Fruit fly (Drosophila melanogaster): ENCODE results near the gene CG33340.
A peak's percentile ranks its signal among the peaks of the same experiment; 100 is the strongest.

CG33340 gene

dm6 chr3R:24318217-24319082, 44.5 kb upstream of the CG33340 start, which contains the start of the genes Nab2 and BRWD3 (continued):
- TF ChIP-seq lov (optimal IDR thresholded peaks at IDR 0.05): no peak
- TF ChIP-seq lov (GFP tag; IDR thresholded peaks at IDR 0.05): 0 out of 3 replicates have a peak, but pooled peaks have one; percentile 17
- TF ChIP-seq maf-S (GFP tag; optimal IDR thresholded peaks at IDR 0.05): no peak
- TF ChIP-seq CG32532 (GFP tag; IDR thresholded peaks at IDR 0.05): peak; percentile 49; the same call in 1 of the 2 replicates
- TF ChIP-seq CG6175 (GFP tag; IDR thresholded peaks at IDR 0.05): no peak
- no peak for TF ChIP-seq abd-A (tag; optimal IDR thresholded peaks at IDR 0.05)
- no peak for TF ChIP-seq corto (GFP tag; optimal IDR thresholded peaks at IDR 0.05)
- no peak for TF ChIP-seq CG7928 (GFP tag; optimal IDR thresholded peaks at IDR 0.05)
- TF ChIP-seq chm (GFP tag; IDR thresholded peaks at IDR 0.05): no peak
- TF ChIP-seq exex (tag; optimal IDR thresholded peaks at IDR 0.05): no peak
- no peak for TF ChIP-seq rib (GFP tag; IDR thresholded peaks at IDR 0.05)
- peak in 1 of 3 experiments; percentile 67 for TF ChIP-seq lola (GFP tag; optimal IDR thresholded peaks at IDR 0.05)
- TF ChIP-seq pum (GFP tag; optimal IDR thresholded peaks at IDR 0.05): no peak
- peak; percentile 58 for TF ChIP-seq CG30020 (tag; optimal IDR thresholded peaks at IDR 0.05)
- TF ChIP-seq ash1 (GFP tag; optimal IDR thresholded peaks at IDR 0.05): no peak
- no peak for TF ChIP-seq sima (GFP tag; optimal IDR thresholded peaks at IDR 0.05)
- no peak for TF ChIP-seq Vsx1 (GFP tag; optimal IDR thresholded peaks at IDR 0.05)
- no peak for TF ChIP-seq CG18011 (GFP tag; optimal IDR thresholded peaks at IDR 0.05)
- TF ChIP-seq CTCF (GFP tag; optimal IDR thresholded peaks at IDR 0.05): no peak
- TF ChIP-seq ci (GFP tag; IDR thresholded peaks at IDR 0.05): peak; percentile 55; the same call in 1 of the 3 replicates
- TF ChIP-seq CG15601 (tag; optimal IDR thresholded peaks at IDR 0.05): no peak
- no peak for TF ChIP-seq pros (GFP tag; optimal IDR thresholded peaks at IDR 0.05)
- peak; percentile 82 for TF ChIP-seq Dref (GFP tag; IDR thresholded peaks at IDR 0.05)
- no peak for TF ChIP-seq yki (optimal IDR thresholded peaks at IDR 0.05)
- TF ChIP-seq CG1233 (GFP tag; optimal IDR thresholded peaks at IDR 0.05): no peak
- TF ChIP-seq H2.0 (GFP tag; IDR thresholded peaks at IDR 0.05): 0 out of 2 replicates have a peak, but pooled peaks have one; percentile 10
- no peak for TF ChIP-seq CG1792 (GFP tag; optimal IDR thresholded peaks at IDR 0.05)
- no peak for TF ChIP-seq CG4730 (GFP tag; IDR thresholded peaks at IDR 0.05)
- TF ChIP-seq kni (GFP tag; optimal IDR thresholded peaks at IDR 0.05): no peak
- TF ChIP-seq slou (GFP tag; optimal IDR thresholded peaks at IDR 0.05): no peak
- TF ChIP-seq HLH3B (GFP tag; IDR thresholded peaks at IDR 0.05): peak; percentile 29; the same call in 1 of the 2 replicates
- no peak for TF ChIP-seq kah (GFP tag; optimal IDR thresholded peaks at IDR 0.05)
- TF ChIP-seq CG34422 (GFP tag; IDR thresholded peaks at IDR 0.05): peak; percentile 45; the same call in 2 of the 3 replicates
- peak; percentile 30; the same call in 1 of the 2 replicates for TF ChIP-seq Oaz (GFP tag; IDR thresholded peaks at IDR 0.05)
- peak; percentile 65 for TF ChIP-seq phol (tag; optimal IDR thresholded peaks at IDR 0.05)
- TF ChIP-seq chn (GFP tag; optimal IDR thresholded peaks at IDR 0.05): no peak
- TF ChIP-seq CG31388 (GFP tag; optimal IDR thresholded peaks at IDR 0.05): no peak
- no peak for TF ChIP-seq D (optimal IDR thresholded peaks at IDR 0.05)
- TF ChIP-seq D (GFP tag; optimal IDR thresholded peaks at IDR 0.05): no peak
- TF ChIP-seq CG6654 (GFP tag; optimal IDR thresholded peaks at IDR 0.05): no peak
- peak; percentile 66 for TF ChIP-seq vvl (GFP tag; IDR thresholded peaks at IDR 0.05)
- no peak for TF ChIP-seq pfk (GFP tag; optimal IDR thresholded peaks at IDR 0.05)
- no peak for TF ChIP-seq fu2 (GFP tag; optimal IDR thresholded peaks at IDR 0.05)
- no peak for TF ChIP-seq CG17612 (GFP tag; IDR thresholded peaks at IDR 0.05)
- peak; percentile 67 for TF ChIP-seq MBD-R2 (GFP tag; IDR thresholded peaks at IDR 0.05)
- TF ChIP-seq pho (GFP tag; optimal IDR thresholded peaks at IDR 0.05): peak; percentile 1
- peak; percentile 64 for TF ChIP-seq CG9727 (GFP tag; optimal IDR thresholded peaks at IDR 0.05)
- peak; percentile 17 for TF ChIP-seq mam (GFP tag; optimal IDR thresholded peaks at IDR 0.05)
- TF ChIP-seq crol (GFP tag; IDR thresholded peaks at IDR 0.05): no peak
- no peak for TF ChIP-seq pnt (GFP tag; optimal IDR thresholded peaks at IDR 0.05)
- no peak for TF ChIP-seq Dad (GFP tag; optimal IDR thresholded peaks at IDR 0.05)
